Fruit fly (Drosophila melanogaster): ENCODE results near the gene CG34174.

Gene CG34174

DNA sequence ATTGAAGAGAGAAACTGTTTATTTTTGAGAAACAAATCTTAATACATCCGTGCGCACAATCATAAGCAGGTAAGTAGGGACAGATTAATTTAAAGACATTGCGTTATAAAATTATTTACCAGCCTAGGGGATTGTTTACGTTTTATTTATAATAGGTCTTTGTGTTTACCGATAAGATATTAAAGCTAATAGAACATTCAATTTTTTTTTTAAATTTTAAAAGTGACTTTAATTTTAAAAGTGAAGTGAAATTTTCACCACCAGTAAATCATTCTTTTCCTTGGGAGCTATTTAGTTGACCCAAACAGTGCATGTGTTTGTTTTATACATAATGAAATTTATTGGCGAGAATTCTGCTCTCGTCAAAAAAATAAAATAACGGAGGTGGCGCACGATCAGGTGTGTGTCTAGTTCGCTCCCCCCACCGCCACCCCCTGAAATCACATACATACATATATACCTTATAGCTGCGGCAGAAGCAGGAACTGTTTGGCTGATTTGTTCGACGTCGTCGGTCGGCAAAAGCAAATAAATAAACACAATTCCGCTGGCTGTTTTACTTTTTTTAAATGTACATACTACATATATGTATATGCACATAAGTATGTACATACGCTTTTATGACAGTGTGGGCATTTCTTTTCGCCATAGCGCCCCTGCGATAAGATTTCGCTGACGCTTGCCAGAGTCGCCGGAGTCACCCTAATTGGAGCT lies 38.0 kb upstream of the CG34174 start (continued):
- no peak for TF ChIP-seq dimm (GFP tag; IDR thresholded peaks at IDR 0.05)
- TF ChIP-seq Gug (GFP tag; IDR thresholded peaks at IDR 0.05), result no peak
- peak; percentile 2 for TF ChIP-seq CG15601 (tag; optimal IDR thresholded peaks at IDR 0.05)
- TF ChIP-seq CG7928 (GFP tag; optimal IDR thresholded peaks at IDR 0.05), result no peak
- TF ChIP-seq CG13624 (GFP tag; optimal IDR thresholded peaks at IDR 0.05), result peak; percentile 15
- TF ChIP-seq CG2199 (GFP tag; IDR thresholded peaks at IDR 0.05), result no peak
- no peak for TF ChIP-seq CG4360 (GFP tag; IDR thresholded peaks at IDR 0.05)
- peak; percentile 15 for TF ChIP-seq Jarid2 (GFP tag; optimal IDR thresholded peaks at IDR 0.05)
- TF ChIP-seq CG6689 (GFP tag; IDR thresholded peaks at IDR 0.05), result peak; percentile 29; the same call in 1 of the 2 replicates
- TF ChIP-seq CG9932 (GFP tag; IDR thresholded peaks at IDR 0.05), result peak; percentile 62
- peak; percentile 58 for TF ChIP-seq CG31441 (GFP tag; IDR thresholded peaks at IDR 0.05)
- peak; percentile 50 for TF ChIP-seq CG8924 (tag; optimal IDR thresholded peaks at IDR 0.05)
- no peak for TF ChIP-seq gcm (GFP tag; optimal IDR thresholded peaks at IDR 0.05)
- TF ChIP-seq CG18599 (GFP tag; optimal IDR thresholded peaks at IDR 0.05), result peak; percentile 74
- peak; percentile 68 for TF ChIP-seq CG13296 (GFP tag; optimal IDR thresholded peaks at IDR 0.05)
- TF ChIP-seq ase (GFP tag; IDR thresholded peaks at IDR 0.05), result 0 out of 3 replicates have a peak, but pooled peaks have one; percentile 33
- no peak for TF ChIP-seq jing (GFP tag; optimal IDR thresholded peaks at IDR 0.05)
- peak; percentile 73 for TF ChIP-seq Hmr (GFP tag; optimal IDR thresholded peaks at IDR 0.05)
- peak; percentile 64; the same call in 1 of the 3 replicates for TF ChIP-seq dysf (GFP tag; IDR thresholded peaks at IDR 0.05)
- peak; percentile 53 for TF ChIP-seq CG9817 (tag; optimal IDR thresholded peaks at IDR 0.05)
- TF ChIP-seq CG6791 (GFP tag; IDR thresholded peaks at IDR 0.05; ENCODE audit: partially characterized antibody), result no peak
- TF ChIP-seq fu2 (GFP tag; optimal IDR thresholded peaks at IDR 0.05), result peak; percentile 27
- TF ChIP-seq pita (GFP tag; optimal IDR thresholded peaks at IDR 0.05), result no peak
- no peak for TF ChIP-seq CG10979 (tag; optimal IDR thresholded peaks at IDR 0.05)
- TF ChIP-seq CG15011 (GFP tag; optimal IDR thresholded peaks at IDR 0.05), result peak; percentile 45
- no peak for TF ChIP-seq Hmx (GFP tag; optimal IDR thresholded peaks at IDR 0.05)
- TF ChIP-seq CG9797 (GFP tag; optimal IDR thresholded peaks at IDR 0.05), result no peak
- no peak for TF ChIP-seq Dref (GFP tag; IDR thresholded peaks at IDR 0.05)
- no peak for TF ChIP-seq CG17385 (GFP tag; optimal IDR thresholded peaks at IDR 0.05)
- TF ChIP-seq CG7372 (GFP tag; IDR thresholded peaks at IDR 0.05), result no peak
- TF ChIP-seq Pdp1 (GFP tag; optimal IDR thresholded peaks at IDR 0.05), result peak; percentile 8 to 16
- TF ChIP-seq phol (tag; optimal IDR thresholded peaks at IDR 0.05), result peak; percentile 54
- TF ChIP-seq CHES-1-like (GFP tag; optimal IDR thresholded peaks at IDR 0.05), result no peak
- peak; percentile 60 for TF ChIP-seq nau (GFP tag; optimal IDR thresholded peaks at IDR 0.05)
- TF ChIP-seq CoRest (tag; optimal IDR thresholded peaks at IDR 0.05), result peak; percentile 76
- peak; percentile 14 for TF ChIP-seq CG5245 (GFP tag; optimal IDR thresholded peaks at IDR 0.05)
- peak; percentile 46; the same call in 1 of the 2 replicates for TF ChIP-seq slbo (GFP tag; IDR thresholded peaks at IDR 0.05)
- TF ChIP-seq ERR (GFP tag; optimal IDR thresholded peaks at IDR 0.05), result no peak
- peak; percentile 44 for TF ChIP-seq Usf (GFP tag; optimal IDR thresholded peaks at IDR 0.05)
- peak; percentile 34 for TF ChIP-seq bab2 (GFP tag; optimal IDR thresholded peaks at IDR 0.05)
- peak; percentile 64 for TF ChIP-seq al (GFP tag; IDR thresholded peaks at IDR 0.05)
- peak; percentile 22 for TF ChIP-seq Nf-YC (tag; optimal IDR thresholded peaks at IDR 0.05)
- TF ChIP-seq Hr3 (GFP tag; optimal IDR thresholded peaks at IDR 0.05), result peak; percentile 15
- TF ChIP-seq CG2712 (tag; optimal IDR thresholded peaks at IDR 0.05), result peak; percentile 53
- TF ChIP-seq gsb-n (tag; optimal IDR thresholded peaks at IDR 0.05), result no peak
- TF ChIP-seq twi (tag; optimal IDR thresholded peaks at IDR 0.05), result no peak
- TF ChIP-seq CG4854 (GFP tag; optimal IDR thresholded peaks at IDR 0.05), result no peak
- no peak for TF ChIP-seq mam (GFP tag; optimal IDR thresholded peaks at IDR 0.05)
- TF ChIP-seq E2f1 (GFP tag; IDR thresholded peaks at IDR 0.05), result no peak
- TF ChIP-seq CG8944 (GFP tag; optimal IDR thresholded peaks at IDR 0.05), result no peak

Data from whole organism, embryonic.